Worm (Caenorhabditis elegans): ENCODE measurements around the gene lsy-12.

The lsy-12 gene

ce11 chrV:9853801-9854200 lies 6.0 kb downstream of the lsy-12 start:
- TF ChIP-seq hlh-30 (tag; optimal IDR thresholded peaks at IDR 0.05; ENCODE audit: insufficient read depth) (no peak), C38D4.7 (GFP tag; optimal IDR thresholded peaks at IDR 0.05) (no peak), hlh-6 (tag; optimal IDR thresholded peaks at IDR 0.05) (no peak), gmeb-2 (tag; optimal IDR thresholded peaks at IDR 0.05) (no peak), C08G9.2 (tag; optimal IDR thresholded peaks at IDR 0.05) (no peak), rnt-1 (tag; optimal IDR thresholded peaks at IDR 0.05) (no peak), unc-42 (tag; optimal IDR thresholded peaks at IDR 0.05) (no peak), nfya-1 (tag; optimal IDR thresholded peaks at IDR 0.05) (no peak), dve-1 (tag; optimal IDR thresholded peaks at IDR 0.05) (no peak), sox-2 (GFP tag; IDR thresholded peaks at IDR 0.05) (no peak), tbx-2 (tag; optimal IDR thresholded peaks at IDR 0.05) (no peak), hlh-13 (GFP tag; optimal IDR thresholded peaks at IDR 0.05) (no peak), eyg-1 (tag; optimal IDR thresholded peaks at IDR 0.05) (no peak), dmd-4 (tag; optimal IDR thresholded peaks at IDR 0.05; ENCODE audit: borderline replicate concordance) (no peak), fax-1 (tag; optimal IDR thresholded peaks at IDR 0.05) (no peak)

DNA sequence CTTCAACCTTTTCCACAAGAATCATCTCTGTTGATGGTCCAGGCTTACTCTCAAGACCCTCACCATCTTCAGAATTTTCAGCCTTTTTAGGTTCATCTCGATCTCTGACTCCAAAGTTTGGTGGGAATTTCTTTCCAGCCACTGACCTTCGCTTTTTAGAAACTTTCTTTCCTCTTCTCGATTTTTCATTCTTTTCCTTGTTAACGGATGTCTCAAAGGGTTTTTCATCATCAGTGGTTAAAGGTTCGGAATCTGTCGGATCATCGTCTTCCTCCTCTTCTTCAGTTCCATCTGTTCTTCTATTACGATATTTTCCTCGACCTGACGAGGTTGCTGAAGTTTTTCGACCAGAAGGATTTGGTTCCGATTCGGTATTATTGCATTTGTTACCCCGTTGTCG lies 11.2 kb downstream of the lsy-12 start:
- TF ChIP-seq gmeb-2 (tag; optimal IDR thresholded peaks at IDR 0.05) (no peak), unc-3 (GFP tag; conservative IDR thresholded peaks at IDR 0.05) (no peak), unc-3 (tag; optimal IDR thresholded peaks at IDR 0.05) (no peak), ceh-22 (tag; optimal IDR thresholded peaks at IDR 0.05) (no peak), ttx-3 (tag; optimal IDR thresholded peaks at IDR 0.05) (no peak), fax-1 (tag; optimal IDR thresholded peaks at IDR 0.05) (no peak), tbx-7 (tag; optimal IDR thresholded peaks at IDR 0.05) (no peak), pqm-1 (tag; optimal IDR thresholded peaks at IDR 0.05) (no peak), ahr-1 (tag; optimal IDR thresholded peaks at IDR 0.05) (no peak), hlh-8 (tag; optimal IDR thresholded peaks at IDR 0.05) (no peak), dmd-4 (tag; optimal IDR thresholded peaks at IDR 0.05; ENCODE audit: borderline replicate concordance) (no peak), madf-2 (tag; optimal IDR thresholded peaks at IDR 0.05) (no peak), ets-4 (tag; optimal IDR thresholded peaks at IDR 0.05) (no peak)

- TF ChIP-seq gmeb-2 (tag; optimal IDR thresholded peaks at IDR 0.05), result no peak
- TF ChIP-seq ceh-2 (tag; optimal IDR thresholded peaks at IDR 0.05), result no peak
- no peak for TF ChIP-seq rnt-1 (tag; optimal IDR thresholded peaks at IDR 0.05)
- no peak for TF ChIP-seq odd-2 (tag; optimal IDR thresholded peaks at IDR 0.05)
- TF ChIP-seq pqm-1 (tag; optimal IDR thresholded peaks at IDR 0.05), result no peak
Observed at ce11 chrV:9843376-9843916, 16.3 kb downstream of the lsy-12 start, which contains the start of gene sru-8. sru-8 (plus strand) TSS chrV:9843866.

DNA sequence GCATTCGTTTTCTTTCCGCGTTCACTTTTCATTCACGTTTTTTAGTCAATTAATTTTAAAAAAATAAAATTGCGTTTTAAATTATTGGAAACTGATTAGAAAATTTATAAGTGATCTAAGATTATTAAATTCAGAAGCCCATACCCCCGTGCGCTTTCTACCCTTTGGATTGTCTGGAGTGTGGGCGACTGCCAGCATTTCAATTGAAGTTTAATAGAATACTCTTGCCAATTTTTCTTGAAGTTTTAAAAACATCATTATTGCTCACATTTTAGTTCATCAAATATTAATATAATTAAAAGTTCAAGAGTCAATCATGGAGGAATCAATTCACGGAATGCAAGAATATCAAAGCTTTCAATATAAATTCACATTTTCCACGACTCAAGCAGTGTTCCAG lies 18.4 kb downstream of the lsy-12 start, which contains the start of gene sru-36:
TSS of gene sru-36 (plus strand) at position 301 of the 400 bp plus-strand sequence.
- TF ChIP-seq pqm-1 (tag; optimal IDR thresholded peaks at IDR 0.05) (no peak), C38D4.7 (GFP tag; optimal IDR thresholded peaks at IDR 0.05) (no peak), unc-86 (tag; optimal IDR thresholded peaks at IDR 0.05) (no peak), ets-4 (tag; optimal IDR thresholded peaks at IDR 0.05) (no peak), ceh-14 (tag; optimal IDR thresholded peaks at IDR 0.05) (no peak), lim-6 (tag; optimal IDR thresholded peaks at IDR 0.05) (no peak), ceh-31 (tag; optimal IDR thresholded peaks at IDR 0.05) (no peak), ceh-30 (tag; optimal IDR thresholded peaks at IDR 0.05) (no peak), ceh-24 (tag; optimal IDR thresholded peaks at IDR 0.05) (no peak), elt-4 (tag; optimal IDR thresholded peaks at IDR 0.05) (no peak), ceh-19 (GFP tag; optimal IDR thresholded peaks at IDR 0.05) (no peak), mec-3 (tag; optimal IDR thresholded peaks at IDR 0.05; ENCODE audit: borderline replicate concordance) (no peak)
